Fruit fly (Drosophila melanogaster): ENCODE results near the gene Afg3l2.

The Afg3l2 gene

DNA sequence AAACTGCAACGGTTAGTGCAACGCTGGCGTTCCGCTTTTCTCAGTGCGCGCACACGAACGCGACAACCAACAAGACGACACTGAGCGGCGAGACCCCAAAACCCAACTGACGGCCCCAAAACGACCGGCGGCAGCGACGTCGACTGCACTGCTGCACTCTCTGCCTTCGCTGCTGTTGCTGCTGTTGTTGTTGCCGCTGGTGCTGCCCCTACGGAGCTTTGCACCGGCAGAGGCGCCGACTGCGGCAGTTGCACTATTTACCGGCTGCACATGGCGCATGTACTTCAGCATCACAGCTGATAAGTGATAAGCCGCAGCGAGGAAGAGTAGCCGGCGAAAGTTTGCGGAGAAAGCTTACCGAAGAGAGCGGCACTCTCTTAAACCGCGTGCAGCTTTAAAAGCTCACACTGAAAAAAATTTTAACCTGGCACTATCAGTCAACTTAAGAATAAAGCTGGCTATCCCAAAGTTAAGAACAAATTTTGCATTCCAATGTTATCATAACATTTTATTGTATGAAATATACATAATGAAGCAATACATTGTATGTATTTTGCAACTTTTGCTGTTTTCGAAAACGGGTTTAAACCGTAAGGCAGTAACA, 3.7 kb downstream of the Afg3l2 start, which contains the start of gene Rbp6 (continued):
- TF ChIP-seq Myb (GFP tag; optimal IDR thresholded peaks at IDR 0.05) (no peak), hth (optimal IDR thresholded peaks at IDR 0.05) (no peak), Nf-YB (GFP tag; optimal IDR thresholded peaks at IDR 0.05) (no peak), sug (tag; optimal IDR thresholded peaks at IDR 0.05) (no peak), CG14667 (GFP tag; IDR thresholded peaks at IDR 0.05) (no peak), Ssrp (tag; optimal IDR thresholded peaks at IDR 0.05) (no peak), CG6683 (GFP tag; optimal IDR thresholded peaks at IDR 0.05) (no peak), Vsx1 (GFP tag; optimal IDR thresholded peaks at IDR 0.05) (no peak), pfk (GFP tag; optimal IDR thresholded peaks at IDR 0.05) (no peak), bab2 (GFP tag; optimal IDR thresholded peaks at IDR 0.05) (no peak), luna (GFP tag; optimal IDR thresholded peaks at IDR 0.05) (no peak), BEAF-32 (GFP tag; optimal IDR thresholded peaks at IDR 0.05) (no peak), CG2199 (GFP tag; IDR thresholded peaks at IDR 0.05) (no peak), Fer3 (tag; optimal IDR thresholded peaks at IDR 0.05) (no peak), ato (GFP tag; IDR thresholded peaks at IDR 0.05; ENCODE audit: partially characterized antibody) (no peak), Hr3 (GFP tag; optimal IDR thresholded peaks at IDR 0.05) (no peak), sima (GFP tag; optimal IDR thresholded peaks at IDR 0.05) (no peak), CG11093 (GFP tag; IDR thresholded peaks at IDR 0.05) (0 out of 3 replicates have a peak, but pooled peaks have one; percentile 27), Lhr (GFP tag; optimal IDR thresholded peaks at IDR 0.05) (no peak), tgo (GFP tag; IDR thresholded peaks at IDR 0.05) (peak; percentile 42; the same call in 2 of the 3 replicates), crc (GFP tag; optimal IDR thresholded peaks at IDR 0.05) (no peak), CG1792 (GFP tag; optimal IDR thresholded peaks at IDR 0.05) (no peak), peb (GFP tag; IDR thresholded peaks at IDR 0.05) (no peak), kah (GFP tag; optimal IDR thresholded peaks at IDR 0.05) (no peak), pum (GFP tag; optimal IDR thresholded peaks at IDR 0.05) (no peak), pan (optimal IDR thresholded peaks at IDR 0.05) (no peak), pan (GFP tag; optimal IDR thresholded peaks at IDR 0.05 in 1 of 2, IDR thresholded peaks at IDR 0.05 in 1 of 2) (peak in 1 of 2 experiments; percentile 58), so (GFP tag; IDR thresholded peaks at IDR 0.05) (no peak), nmo (GFP tag; optimal IDR thresholded peaks at IDR 0.05) (no peak), az2 (GFP tag; optimal IDR thresholded peaks at IDR 0.05) (no peak), tx (GFP tag; optimal IDR thresholded peaks at IDR 0.05) (no peak), Scr (GFP tag; IDR thresholded peaks at IDR 0.05; ENCODE audit: partially characterized antibody) (no peak), NfI (GFP tag; optimal IDR thresholded peaks at IDR 0.05) (no peak), row (GFP tag; IDR thresholded peaks at IDR 0.05) (peak; percentile 42; the same call in 1 of the 3 replicates), CG12155 (GFP tag; optimal IDR thresholded peaks at IDR 0.05) (no peak), zen2 (GFP tag; IDR thresholded peaks at IDR 0.05; ENCODE audit: partially characterized antibody) (peak; percentile 41; the same call in 1 of the 3 replicates), Oli (tag; optimal IDR thresholded peaks at IDR 0.05) (no peak), CG9932 (GFP tag; IDR thresholded peaks at IDR 0.05) (peak; percentile 22; the same call in 1 of the 2 replicates), sna (GFP tag; IDR thresholded peaks at IDR 0.05; ENCODE audit: partially characterized antibody) (0 out of 2 replicates have a peak, but pooled peaks have one; percentile 14), CG6854 (GFP tag; optimal IDR thresholded peaks at IDR 0.05) (no peak), sob (GFP tag; IDR thresholded peaks at IDR 0.05) (no peak), CG2678 (tag; optimal IDR thresholded peaks at IDR 0.05) (no peak), CG1024 (GFP tag; IDR thresholded peaks at IDR 0.05) (no peak), CG9876 (GFP tag; optimal IDR thresholded peaks at IDR 0.05) (no peak), CG17802 (tag; optimal IDR thresholded peaks at IDR 0.05) (no peak), ro (GFP tag; IDR thresholded peaks at IDR 0.05) (no peak), Adf1 (GFP tag; IDR thresholded peaks at IDR 0.05) (peak; percentile 77), gcm (GFP tag; optimal IDR thresholded peaks at IDR 0.05) (no peak), D (optimal IDR thresholded peaks at IDR 0.05) (no peak), D (GFP tag; optimal IDR thresholded peaks at IDR 0.05) (no peak), CG15011 (GFP tag; optimal IDR thresholded peaks at IDR 0.05) (no peak)
